Fruit fly (Drosophila melanogaster) whole organism, wandering third instar larva: Measurements from ENCODE around the gene CG32548.
A peak's percentile ranks its signal among the peaks of the same experiment; 100 is the strongest.

Experiments
- Abd-B ChIP-seq: fragments of >200 bp; optimal IDR thresholded peaks from 2 replicates; lab custom pipeline; 2017; ENCODE audit warnings: missing biosample characterization, missing genetic modification characterization
- CG32264 ChIP-seq: fragments of 200-800 bp; sonication (Bioruptor generic); optimal IDR thresholded peaks from 2 replicates; lab custom pipeline; 2016; ENCODE audit warnings: missing biosample characterization, missing genetic modification characterization
- CG9705 ChIP-seq: fragments of 200-800 bp; sonication (Bioruptor generic); optimal IDR thresholded peaks from 2 replicates; lab custom pipeline; 2018; ENCODE audit warnings: missing biosample characterization, mild to moderate bottlenecking, missing genetic modification characterization
- CrebA ChIP-seq: fragments of 200-800 bp; sonication (Bioruptor generic); optimal IDR thresholded peaks from 2 replicates; lab custom pipeline; 2016; ENCODE audit warnings: missing biosample characterization, mild to moderate bottlenecking, missing genetic modification characterization, borderline replicate concordance
- Dfd ChIP-seq: fragments of >200 bp; optimal IDR thresholded peaks from 2 replicates; lab custom pipeline; 2017; ENCODE audit warnings: missing biosample characterization, missing genetic modification characterization
- Dif ChIP-seq: fragments of 200-275, 200-300 bp; sonication (Bioruptor generic); optimal IDR thresholded peaks from 2 replicates; lab custom pipeline; 2018; ENCODE audit warnings: missing biosample characterization, missing genetic modification characterization; ENCODE audit not compliant: partially characterized antibody
- GATAd ChIP-seq: sonication (Bioruptor generic); optimal IDR thresholded peaks from 2 replicates; lab custom pipeline; 2016; ENCODE audit warnings: missing biosample characterization, missing genetic modification characterization
- HLH106 ChIP-seq: fragments of 200-800 bp; optimal IDR thresholded peaks from 3 replicates; lab custom pipeline; 2019; ENCODE audit warnings: missing biosample characterization, mild to moderate bottlenecking, missing genetic modification characterization, moderate library complexity
- Hnf4 ChIP-seq: fragments of 200-800 bp; sonication (Bioruptor generic); optimal IDR thresholded peaks from 2 replicates; lab custom pipeline; 2016; ENCODE audit warnings: missing biosample characterization, mild to moderate bottlenecking, missing genetic modification characterization
- Hr78 ChIP-seq: fragments of >200 bp; optimal IDR thresholded peaks from 2 replicates; lab custom pipeline; 2017; ENCODE audit warnings: missing biosample characterization, missing genetic modification characterization
- Hr83 ChIP-seq: fragments of 200-300 bp; sonication (Bioruptor generic); optimal IDR thresholded peaks from 2 replicates; lab custom pipeline; 2016; ENCODE audit warnings: missing biosample characterization, mild to moderate bottlenecking, missing genetic modification characterization, moderate library complexity; ENCODE audit not compliant: poor library complexity, severe bottlenecking
- Jra ChIP-seq: sonication (Bioruptor generic); optimal IDR thresholded peaks from 2 replicates; lab custom pipeline; 2016; ENCODE audit warnings: missing biosample characterization, missing genetic modification characterization
- Mio ChIP-seq: sonication (Bioruptor generic); optimal IDR thresholded peaks from 2 replicates; lab custom pipeline; 2016; ENCODE audit warnings: missing biosample characterization, missing genetic modification characterization
- Myc ChIP-seq: fragments of >200 bp; optimal IDR thresholded peaks from 2 replicates; lab custom pipeline; 2017
- N ChIP-seq: fragments of >200 bp; optimal IDR thresholded peaks from 2 replicates; lab custom pipeline; 2018; ENCODE audit warnings: missing biosample characterization, missing external identifiers, missing genetic modification characterization
- OdsH ChIP-seq: fragments of 200-800 bp; sonication (Bioruptor generic); optimal IDR thresholded peaks from 2 replicates; lab custom pipeline; 2016; ENCODE audit warnings: missing biosample characterization, mild to moderate bottlenecking, missing genetic modification characterization
- Rel ChIP-seq, 2 experiments: fragments of 200-800 bp; sonication (Bioruptor generic) in 1 of 2; optimal IDR thresholded peaks; 2 replicates in 1 of 2; 3 replicates in 1 of 2; lab custom pipeline; 2016 to 2019; ENCODE audit warnings: mild to moderate bottlenecking in 2 of 2, missing biosample characterization in 2 of 2, missing genetic modification characterization in 2 of 2, moderate library complexity in 1 of 2
- Sp1 ChIP-seq: fragments of 200-800 bp; sonication (Bioruptor generic); optimal IDR thresholded peaks from 3 replicates; lab custom pipeline; 2019; ENCODE audit warnings: missing biosample characterization, mild to moderate bottlenecking, missing genetic modification characterization, moderate library complexity
- Vsx2 ChIP-seq: fragments of 200-300, 225-300 bp; sonication (Bioruptor generic); optimal IDR thresholded peaks from 2 replicates; lab custom pipeline; 2018; ENCODE audit warnings: missing biosample characterization, missing genetic modification characterization; ENCODE audit not compliant: partially characterized antibody
- br ChIP-seq: fragments of 200-800 bp; sonication (Bioruptor generic); optimal IDR thresholded peaks from 2 replicates; lab custom pipeline; 2016; ENCODE audit warnings: missing biosample characterization, missing genetic modification characterization
- brk ChIP-seq: fragments of 200-800 bp; sonication (Bioruptor generic); optimal IDR thresholded peaks from 2 replicates; lab custom pipeline; 2016; ENCODE audit warnings: missing biosample characterization, mild to moderate bottlenecking, missing genetic modification characterization
- dl ChIP-seq, 2 experiments: fragments of 175-275, 200-275 bp in 1 of 2; fragments of 200-275 bp in 1 of 2; sonication (Bioruptor generic); optimal IDR thresholded peaks; lab custom pipeline; 2018; ENCODE audit warnings: mild to moderate bottlenecking in 2 of 2, missing biosample characterization in 2 of 2, missing genetic modification characterization in 2 of 2, moderate library complexity in 2 of 2; ENCODE audit not compliant: partially characterized antibody in 2 of 2, insufficient read depth in 1 of 2
- dmrt93B ChIP-seq: fragments of 200-800 bp; sonication (Bioruptor generic); optimal IDR thresholded peaks from 2 replicates; lab custom pipeline; 2018; ENCODE audit warnings: missing biosample characterization, mild to moderate bottlenecking, missing genetic modification characterization
- dsf ChIP-seq: sonication (Bioruptor generic); optimal IDR thresholded peaks from 2 replicates; lab custom pipeline; 2016; ENCODE audit warnings: missing biosample characterization, missing genetic modification characterization, borderline replicate concordance
- ey ChIP-seq: fragments of 200-800 bp; sonication (Bioruptor generic); optimal IDR thresholded peaks from 2 replicates; lab custom pipeline; 2016; ENCODE audit warnings: missing biosample characterization, missing genetic modification characterization
- foxo ChIP-seq, 2 experiments: fragments of 200-800 bp; sonication (Bioruptor generic); optimal IDR thresholded peaks; 2 replicates in 1 of 2; 3 replicates in 1 of 2; lab custom pipeline; 2016 to 2017; ENCODE audit warnings: missing biosample characterization in 2 of 2, missing genetic modification characterization in 2 of 2
- fru ChIP-seq: fragments of 200-800 bp; sonication (Bioruptor generic); optimal IDR thresholded peaks from 3 replicates; lab custom pipeline; 2016; ENCODE audit warnings: missing biosample characterization, mild to moderate bottlenecking, missing genetic modification characterization
- h ChIP-seq: fragments of 200-800 bp; sonication (Bioruptor generic); optimal IDR thresholded peaks from 3 replicates; lab custom pipeline; 2016; ENCODE audit warnings: missing biosample characterization, mild to moderate bottlenecking, missing genetic modification characterization
- jim ChIP-seq: fragments of 175-275, 200-325 bp; sonication (Bioruptor generic); optimal IDR thresholded peaks from 2 replicates; lab custom pipeline; 2016; ENCODE audit warnings: missing biosample characterization, mild to moderate bottlenecking, missing genetic modification characterization
- lola ChIP-seq: fragments of >200 bp; optimal IDR thresholded peaks from 2 replicates; lab custom pipeline; 2017; ENCODE audit warnings: missing biosample characterization, missing genetic modification characterization
- pan ChIP-seq: fragments of >200 bp; optimal IDR thresholded peaks from 2 replicates; lab custom pipeline; 2017
- psq ChIP-seq: fragments of 200-800 bp; sonication (Bioruptor generic); optimal IDR thresholded peaks from 3 replicates; lab custom pipeline; 2017; ENCODE audit warnings: missing biosample characterization, mild to moderate bottlenecking, missing genetic modification characterization, moderate library complexity
- rgr ChIP-seq: fragments of 200-800 bp; sonication (Bioruptor generic); optimal IDR thresholded peaks from 3 replicates; lab custom pipeline; 2016; ENCODE audit warnings: missing biosample characterization, mild to moderate bottlenecking, missing genetic modification characterization
- sage ChIP-seq: fragments of 200-800 bp; sonication (Bioruptor generic); optimal IDR thresholded peaks from 2 replicates; lab custom pipeline; 2016; ENCODE audit warnings: missing biosample characterization, mild to moderate bottlenecking, missing genetic modification characterization
- sv ChIP-seq: fragments of 200-800 bp; sonication (Bioruptor generic); optimal IDR thresholded peaks from 3 replicates; lab custom pipeline; 2016; ENCODE audit warnings: missing biosample characterization, missing genetic modification characterization
- tai ChIP-seq: sonication (Bioruptor generic); optimal IDR thresholded peaks from 2 replicates; lab custom pipeline; 2016; ENCODE audit warnings: missing biosample characterization, missing genetic modification characterization
- usp ChIP-seq: fragments of >200 bp; optimal IDR thresholded peaks from 2 replicates; lab custom pipeline; 2017; ENCODE audit warnings: missing biosample characterization, missing genetic modification characterization
- woc ChIP-seq: sonication (Bioruptor generic); optimal IDR thresholded peaks from 2 replicates; lab custom pipeline; 2016; ENCODE audit warnings: missing biosample characterization, mild to moderate bottlenecking, missing genetic modification characterization

Gene CG32548

dm6 chrX:18440481-18440880 lies at the start of gene CG32548:
TSS of gene CG32548 (minus strand) at chrX:18440581.
- no peak for TF ChIP-seq Dif (GFP tag; lab: Kevin White, UChicago)
- TF ChIP-seq Mio (GFP tag; lab: Kevin White, UChicago), result no peak

- peak; percentile 29 for TF ChIP-seq Vsx2 (GFP tag; lab: Kevin White, UChicago)
- peak; percentile 72 to 73 for TF ChIP-seq dl (GFP tag; optimal IDR thresholded peaks at IDR 0.05; lab: Kevin White, UChicago; ENCODE audit: insufficient read depth in 1 of 2, partially characterized antibody in 2 of 2)
- TF ChIP-seq Dif (GFP tag; lab: Kevin White, UChicago), result peak; percentile 61
- TF ChIP-seq br (GFP tag; lab: Kevin White, UChicago), result no peak
- TF ChIP-seq Rel (GFP tag; optimal IDR thresholded peaks at IDR 0.05; lab: Kevin White, UChicago), result no peak
- TF ChIP-seq Rel (tag; optimal IDR thresholded peaks at IDR 0.05; lab: Kevin White, UChicago), result peak; percentile 38
Measured at dm6 chrX:18489509-18489908, 49.1 kb upstream of the CG32548 start, which contains the start of gene CG15046. TSS of gene CG15046 (minus strand) at chrX:18489620.

dm6 chrX:18486356-18487059 lies 46.1 kb upstream of the CG32548 start, which contains the start of gene psh:
TSS of gene psh (minus strand) at chrX:18486921.
- TF ChIP-seq foxo (GFP tag; optimal IDR thresholded peaks at IDR 0.05; lab: Kevin White, UChicago), result peak in 1 of 2 experiments; percentile 19
- no peak for TF ChIP-seq Hnf4 (GFP tag; lab: Kevin White, UChicago)

- TF ChIP-seq Sp1 (GFP tag; lab: Kevin White, UChicago) (peak; percentile 69), Hr78 (GFP tag; lab: Kevin White, UChicago) (no peak), Hr83 (GFP tag; lab: Kevin White, UChicago) (peak; percentile 12), lola (GFP tag; lab: Kevin White, UChicago) (no peak), psq (no peak), Abd-B (GFP tag; lab: Kevin White, UChicago) (no peak), OdsH (GFP tag; lab: Kevin White, UChicago) (no peak), CG9705 (GFP tag; lab: Kevin White, UChicago) (no peak), Vsx2 (GFP tag; lab: Kevin White, UChicago) (peak; percentile 79), Hnf4 (GFP tag; lab: Kevin White, UChicago) (peak; percentile 19), Mio (GFP tag; lab: Kevin White, UChicago) (no peak), tai (GFP tag; lab: Kevin White, UChicago) (no peak), sv (no peak), Rel (GFP tag; optimal IDR thresholded peaks at IDR 0.05; lab: Kevin White, UChicago) (no peak), Rel (tag; optimal IDR thresholded peaks at IDR 0.05; lab: Kevin White, UChicago) (peak; percentile 89), pan (lab: Kevin White, UChicago) (no peak), foxo (GFP tag; optimal IDR thresholded peaks at IDR 0.05; lab: Kevin White, UChicago) (no peak), br (GFP tag; lab: Kevin White, UChicago) (peak; percentile 53), GATAd (GFP tag; lab: Kevin White, UChicago) (no peak), dmrt93B (GFP tag; lab: Kevin White, UChicago) (no peak), dl (GFP tag; optimal IDR thresholded peaks at IDR 0.05; lab: Kevin White, UChicago; ENCODE audit: insufficient read depth in 1 of 2, partially characterized antibody in 2 of 2) (peak in 1 of 2 experiments; percentile 12), CrebA (GFP tag; lab: Kevin White, UChicago) (no peak), fru (GFP tag; lab: Kevin White, UChicago) (peak; percentile 45), jim (GFP tag; lab: Kevin White, UChicago) (no peak), woc (GFP tag; lab: Kevin White, UChicago) (peak; percentile 82), dsf (GFP tag; lab: Kevin White, UChicago) (no peak), rgr (GFP tag; lab: Kevin White, UChicago) (no peak), Dfd (GFP tag; lab: Kevin White, UChicago) (no peak), HLH106 (no peak), Dif (GFP tag; lab: Kevin White, UChicago) (peak; percentile 78), ey (GFP tag; lab: Kevin White, UChicago) (no peak), h (GFP tag; lab: Kevin White, UChicago) (peak; percentile 31), Jra (GFP tag; lab: Kevin White, UChicago) (no peak), sage (GFP tag; lab: Kevin White, UChicago) (no peak), N (GFP tag; lab: Kevin White, UChicago) (no peak), usp (GFP tag; lab: Kevin White, UChicago) (no peak), brk (GFP tag; lab: Kevin White, UChicago) (no peak), CG32264 (GFP tag; lab: Kevin White, UChicago) (no peak), Myc (lab: Kevin White, UChicago) (no peak)
Measured at dm6 chrX:18483261-18484218, 43.2 kb upstream of the CG32548 start, which contains the start of gene Hayan. TSS of gene Hayan (minus strand) at chrX:18483772.
